Worm (Caenorhabditis elegans): ENCODE results near the gene cwf-19L1.

cwf-19L1 gene

ce11 chrV:6135428-6135827 is 27.8 kb downstream of the cwf-19L1 start:
- TF ChIP-seq nhr-2 (tag; optimal IDR thresholded peaks at IDR 0.05) (no peak), unc-62 (GFP tag; optimal IDR thresholded peaks at IDR 0.05) (no peak), lin-13 (tag; optimal IDR thresholded peaks at IDR 0.05) (no peak), sem-2 (GFP tag; optimal IDR thresholded peaks at IDR 0.05) (no peak)

- TF ChIP-seq ceh-43 (GFP tag; optimal IDR thresholded peaks at IDR 0.05) (no peak), ceh-39 (tag; optimal IDR thresholded peaks at IDR 0.05) (no peak), ztf-11 (tag; optimal IDR thresholded peaks at IDR 0.05) (no peak), sptf-1 (tag; optimal IDR thresholded peaks at IDR 0.05) (no peak), zip-8 (tag; optimal IDR thresholded peaks at IDR 0.05) (no peak), nhr-12 (tag; optimal IDR thresholded peaks at IDR 0.05) (no peak), flh-1 (GFP tag; optimal IDR thresholded peaks at IDR 0.05) (no peak), mab-5 (tag; optimal IDR thresholded peaks at IDR 0.05) (no peak), blmp-1 (tag; optimal IDR thresholded peaks at IDR 0.05) (no peak), snpc-4 (tag; optimal IDR thresholded peaks at IDR 0.05) (no peak), ham-2 (GFP tag; optimal IDR thresholded peaks at IDR 0.05) (no peak), nhr-76 (tag; optimal IDR thresholded peaks at IDR 0.05) (no peak), pha-4 (tag; optimal IDR thresholded peaks at IDR 0.05) (no peak), unc-39 (tag; optimal IDR thresholded peaks at IDR 0.05) (no peak), lin-13 (tag; optimal IDR thresholded peaks at IDR 0.05) (no peak), ceh-83 (GFP tag; optimal IDR thresholded peaks at IDR 0.05) (no peak)
Observed at ce11 chrV:6138167-6138566, 30.5 kb downstream of the cwf-19L1 start.

All from whole organism, mixed stage, embryonic.